Fruit fly (Drosophila melanogaster) whole organism, embryonic: Measurements from ENCODE around the gene CG44362.

Experiments
- Awh ChIP-seq: fragments of 200-800 bp; sonication (Bioruptor generic); IDR thresholded peaks from 2 replicates; pipeline ENCODE4, ENCODE4 v1.3.6; 2022; ENCODE audit warnings: missing biosample characterization, missing genetic modification characterization
- CG11247 ChIP-seq: fragments of 200-800 bp; sonication (Bioruptor generic); IDR thresholded peaks from 2 replicates; pipeline ENCODE4 v1.3.6; 2022; ENCODE audit warnings: missing biosample characterization, missing genetic modification characterization
- CG11560 ChIP-seq: fragments of 200-800 bp; sonication (Bioruptor generic); IDR thresholded peaks from 3 replicates; pipeline ENCODE4 v1.3.6; 2022; ENCODE audit warnings: missing biosample characterization, missing genetic modification characterization
- CG12155 ChIP-seq: fragments of 200-800 bp; sonication (Bioruptor generic); optimal IDR thresholded peaks from 3 replicates; lab custom pipeline; 2016; ENCODE audit warnings: missing biosample characterization, missing genetic modification characterization
- CG12236 ChIP-seq: fragments of 200-800 bp; sonication (Bioruptor generic); optimal IDR thresholded peaks from 2 replicates; lab custom pipeline; 2016; ENCODE audit warnings: missing biosample characterization, missing genetic modification characterization
- CG13624 ChIP-seq: fragments of 200-800 bp; sonication (Bioruptor generic); optimal IDR thresholded peaks from 2 replicates; lab custom pipeline; 2016; ENCODE audit warnings: missing biosample characterization, missing genetic modification characterization
- CG14050 ChIP-seq: fragments of 200-800 bp; sonication (Bioruptor generic); IDR thresholded peaks from 3 replicates; pipeline ENCODE4 v1.3.6; 2022; ENCODE audit warnings: missing biosample characterization, missing genetic modification characterization
- CG14667 ChIP-seq: fragments of 200-800 bp; sonication (Bioruptor generic); IDR thresholded peaks from 2 replicates; pipeline ENCODE4 v1.3.6; 2022; ENCODE audit warnings: missing biosample characterization, missing genetic modification characterization
- CG14965 ChIP-seq: fragments of 200-800 bp; sonication (Bioruptor generic); optimal IDR thresholded peaks from 2 replicates; lab custom pipeline; 2016; ENCODE audit warnings: missing biosample characterization, missing genetic modification characterization, borderline replicate concordance
- CG15073 ChIP-seq: fragments of 200-800 bp; sonication (Bioruptor generic); optimal IDR thresholded peaks from 2 replicates; lab custom pipeline; 2016; ENCODE audit warnings: missing biosample characterization, missing genetic modification characterization
- CG15601 ChIP-seq: fragments of 200-800 bp; sonication (Bioruptor generic); optimal IDR thresholded peaks from 3 replicates; lab custom pipeline; 2019; ENCODE audit warnings: missing biosample characterization, mild to moderate bottlenecking, missing genetic modification characterization, moderate library complexity
- CG16779 ChIP-seq: fragments of 200-800 bp; sonication (Bioruptor generic); IDR thresholded peaks from 2 replicates; pipeline ENCODE4 v1.3.6; 2022; ENCODE audit warnings: missing biosample characterization, missing genetic modification characterization
- CG16815 ChIP-seq: fragments of 200-800 bp; sonication (Bioruptor generic); optimal IDR thresholded peaks from 3 replicates; lab custom pipeline; 2017; ENCODE audit warnings: missing biosample characterization, mild to moderate bottlenecking, missing genetic modification characterization
- CG17186 ChIP-seq: fragments of 200-800 bp; sonication (Bioruptor generic); optimal IDR thresholded peaks from 3 replicates; lab custom pipeline; 2017; ENCODE audit warnings: missing biosample characterization, missing genetic modification reagents, missing genetic modification characterization
- CG32772 ChIP-seq: fragments of 200-800 bp; sonication (Bioruptor generic); IDR thresholded peaks from 2 replicates; pipeline ENCODE4 v1.3.6; 2022; ENCODE audit warnings: missing biosample characterization, missing genetic modification characterization
- CG4404 ChIP-seq: fragments of 200-800 bp; sonication (Bioruptor generic); IDR thresholded peaks from 2 replicates; pipeline ENCODE4 v1.3.6; 2022; ENCODE audit warnings: missing biosample characterization, missing genetic modification characterization
- CG7786 ChIP-seq: fragments of 200-800 bp; sonication (Bioruptor generic); optimal IDR thresholded peaks from 2 replicates; lab custom pipeline; 2016; ENCODE audit warnings: missing biosample characterization, missing genetic modification characterization
- CG8290 ChIP-seq, 3 experiments: fragments of 200-800 bp; sonication (Bioruptor generic); optimal IDR thresholded peaks; 2 replicates each; lab custom pipeline; 2016 to 2019; ENCODE audit warnings: missing biosample characterization in 3 of 3, missing genetic modification characterization in 3 of 3, mild to moderate bottlenecking in 2 of 3, moderate library complexity in 1 of 3
- CG8924 ChIP-seq: fragments of 200-800 bp; optimal IDR thresholded peaks from 3 replicates; lab custom pipeline; 2019; ENCODE audit warnings: missing biosample characterization, mild to moderate bottlenecking, missing genetic modification characterization, moderate library complexity
- D19A ChIP-seq: fragments of 200-800 bp; optimal IDR thresholded peaks from 3 replicates; lab custom pipeline; 2019; ENCODE audit warnings: missing biosample characterization, mild to moderate bottlenecking, missing genetic modification characterization, moderate library complexity
- Dip3 ChIP-seq: fragments of 200-800 bp; sonication (Bioruptor generic); optimal IDR thresholded peaks from 3 replicates; lab custom pipeline; 2016; ENCODE audit warnings: missing biosample characterization, missing genetic modification characterization
- Doc2 ChIP-seq: fragments of 200-800 bp; sonication (Bioruptor generic); IDR thresholded peaks from 2 replicates; pipeline ENCODE4 v1.3.6; 2022; ENCODE audit warnings: missing biosample characterization, missing genetic modification characterization
- E2f2 ChIP-seq: fragments of 200-800 bp; sonication (Bioruptor generic); IDR thresholded peaks from 2 replicates; pipeline ENCODE4 v1.3.6; 2022; ENCODE audit warnings: missing biosample characterization, missing genetic modification characterization
- Fer1 ChIP-seq: fragments of 200-800 bp; sonication (Bioruptor generic); optimal IDR thresholded peaks from 2 replicates; lab custom pipeline; 2017; ENCODE audit warnings: missing biosample characterization, mild to moderate bottlenecking, missing genetic modification characterization
- Fer3 ChIP-seq: fragments of 200-800 bp; sonication (Bioruptor generic); optimal IDR thresholded peaks from 2 replicates; lab custom pipeline; 2018; ENCODE audit warnings: missing biosample characterization, mild to moderate bottlenecking, missing genetic modification characterization, moderate library complexity
- Hand ChIP-seq: fragments of 200-800 bp; sonication (Bioruptor generic); optimal IDR thresholded peaks from 2 replicates; lab custom pipeline; 2017; ENCODE audit warnings: mild to moderate bottlenecking, missing biosample characterization, missing genetic modification reagents, missing genetic modification characterization
- Hr51 ChIP-seq, 2 experiments: fragments of 200-800 bp; sonication (Bioruptor generic); optimal IDR thresholded peaks; 2 replicates in 1 of 2; 3 replicates in 1 of 2; lab custom pipeline; 2016 to 2018; ENCODE audit warnings: missing biosample characterization in 2 of 2, missing genetic modification characterization in 2 of 2, mild to moderate bottlenecking in 1 of 2, moderate library complexity in 1 of 2
- Sin3A ChIP-seq: fragments of >200 bp; optimal IDR thresholded peaks from 2 replicates; lab custom pipeline; 2018
- Tbp ChIP-seq: fragments of >200 bp; optimal IDR thresholded peaks from 2 replicates; lab custom pipeline; 2018; ENCODE audit warnings: missing biosample characterization, missing genetic modification characterization
- Xbp1 ChIP-seq: fragments of 200-800 bp; sonication (Bioruptor generic); optimal IDR thresholded peaks from 3 replicates; lab custom pipeline; 2016; ENCODE audit warnings: missing biosample characterization, mild to moderate bottlenecking, missing genetic modification characterization
- abd-A ChIP-seq: fragments of 200-800 bp; sonication (Bioruptor generic); optimal IDR thresholded peaks from 3 replicates; lab custom pipeline; 2019; ENCODE audit warnings: missing biosample characterization, mild to moderate bottlenecking, missing genetic modification characterization, moderate library complexity
- dm ChIP-seq: fragments of 200-800 bp; sonication (Bioruptor generic); optimal IDR thresholded peaks from 3 replicates; lab custom pipeline; 2016; ENCODE audit warnings: missing biosample characterization, missing genetic modification characterization
- ftz-f1 ChIP-seq: fragments of 200-800 bp; sonication (Bioruptor generic); optimal IDR thresholded peaks from 2 replicates; lab custom pipeline; 2016; ENCODE audit warnings: missing biosample characterization, missing genetic modification characterization
- gce ChIP-seq: fragments of 200-800 bp; sonication (Bioruptor generic); IDR thresholded peaks from 3 replicates; pipeline ENCODE4 v1.3.6; 2022; ENCODE audit warnings: missing biosample characterization, missing genetic modification characterization
- gcm2 ChIP-seq: fragments of 200-800 bp; sonication (Bioruptor generic); optimal IDR thresholded peaks from 2 replicates; lab custom pipeline; 2016; ENCODE audit warnings: missing biosample characterization, missing genetic modification characterization
- gfzf ChIP-seq: fragments of 200-800 bp; sonication (Bioruptor generic); optimal IDR thresholded peaks from 2 replicates; lab custom pipeline; 2016; ENCODE audit warnings: missing biosample characterization, mild to moderate bottlenecking, missing genetic modification characterization, moderate library complexity
- gsb ChIP-seq: fragments of 200-800 bp; sonication (Bioruptor generic); IDR thresholded peaks from 2 replicates; pipeline ENCODE4 v1.3.6; 2022; ENCODE audit warnings: missing biosample characterization, missing genetic modification characterization
- gsb-n ChIP-seq: fragments of 200-800 bp; sonication (Bioruptor generic); optimal IDR thresholded peaks from 3 replicates; lab custom pipeline; 2018; ENCODE audit warnings: missing biosample characterization, mild to moderate bottlenecking, missing genetic modification characterization
- hbn ChIP-seq: fragments of 200-800 bp; sonication (Bioruptor generic); IDR thresholded peaks from 2 replicates; pipeline ENCODE4 v1.3.6; 2022; ENCODE audit warnings: missing biosample characterization, missing genetic modification characterization; ENCODE audit not compliant: partially characterized antibody
- mam ChIP-seq: fragments of 200-800 bp; sonication (Bioruptor generic); optimal IDR thresholded peaks from 3 replicates; lab custom pipeline; 2016; ENCODE audit warnings: missing biosample characterization, missing genetic modification characterization
- nmo ChIP-seq: fragments of 200-800 bp; sonication (Bioruptor generic); optimal IDR thresholded peaks from 2 replicates; lab custom pipeline; 2018; ENCODE audit warnings: missing biosample characterization, mild to moderate bottlenecking, missing genetic modification characterization, moderate library complexity
- onecut ChIP-seq: fragments of 200-800 bp; sonication (Bioruptor generic); IDR thresholded peaks from 2 replicates; pipeline ENCODE4 v1.3.6; 2022; ENCODE audit warnings: missing biosample characterization, missing genetic modification characterization
- peb ChIP-seq: fragments of 200-800 bp; sonication (Bioruptor generic); IDR thresholded peaks from 2 replicates; pipeline ENCODE4 v1.3.6; 2022; ENCODE audit warnings: missing biosample characterization, missing genetic modification characterization
- ranshi ChIP-seq: fragments of 200-800 bp; sonication (Bioruptor generic); IDR thresholded peaks from 2 replicates; pipeline ENCODE4 v1.3.6; 2022; ENCODE audit warnings: missing biosample characterization, missing genetic modification characterization
- sens ChIP-seq: fragments of 200-800 bp; sonication (Bioruptor generic); peaks from one replicate; lab custom pipeline; 2016; ENCODE audit warnings: missing biosample characterization, missing genetic modification characterization
- so ChIP-seq: fragments of 200-800 bp; sonication (Bioruptor generic); IDR thresholded peaks from 3 replicates; pipeline ENCODE4 v1.3.6; 2022; ENCODE audit warnings: missing biosample characterization, missing genetic modification characterization
- ssp ChIP-seq: fragments of 200-800 bp; sonication (Bioruptor generic); IDR thresholded peaks from 2 replicates; pipeline ENCODE4 v1.3.6; 2022; ENCODE audit warnings: missing biosample characterization, missing genetic modification characterization
- trh ChIP-seq: fragments of 200-800 bp; sonication (Bioruptor generic); optimal IDR thresholded peaks from 2 replicates; lab custom pipeline; 2016; ENCODE audit warnings: missing biosample characterization, missing genetic modification characterization
- wor ChIP-seq: fragments of 200-800 bp; sonication (Bioruptor generic); IDR thresholded peaks from 2 replicates; pipeline ENCODE4 v1.3.6; 2022; ENCODE audit warnings: missing biosample characterization, missing genetic modification characterization
- z ChIP-seq: fragments of 200-800 bp; sonication (Bioruptor generic); IDR thresholded peaks from 3 replicates; pipeline ENCODE4 v1.3.6; 2022; ENCODE audit warnings: missing biosample characterization, missing genetic modification characterization
- zf30C ChIP-seq: fragments of 200-800 bp; sonication (Bioruptor generic); optimal IDR thresholded peaks from 3 replicates; lab custom pipeline; 2018; ENCODE audit warnings: missing biosample characterization, mild to moderate bottlenecking, missing genetic modification characterization

CG44362 gene

dm6 chr3L:11403542-11403941, 6.2 kb downstream of the CG44362 start (continued):
- TF ChIP-seq CG8290 (GFP tag; optimal IDR thresholded peaks at IDR 0.05; lab: Kevin White, UChicago) (no peak), CG8290 (tag; optimal IDR thresholded peaks at IDR 0.05; lab: Kevin White, UChicago) (peak in 1 of 2 experiments; percentile 69), CG16779 (GFP tag; lab: Robert Waterston, UW) (no peak), gsb (GFP tag; lab: Robert Waterston, UW) (0 out of 2 replicates have a peak, but pooled peaks have one; percentile 17), gfzf (GFP tag; lab: Kevin White, UChicago) (no peak), CG8924 (peak; percentile 47), CG15073 (GFP tag; lab: Kevin White, UChicago) (no peak), dm (GFP tag; lab: Kevin White, UChicago) (peak; percentile 7), Hand (no peak), Doc2 (GFP tag; lab: Robert Waterston, UW) (no peak), ssp (GFP tag; lab: Robert Waterston, UW) (peak; percentile 43; the same call in 1 of the 2 replicates), CG7786 (peak; percentile 24), zf30C (no peak), nmo (GFP tag; lab: Kevin White, UChicago) (peak; percentile 60), gcm2 (GFP tag; lab: Kevin White, UChicago) (peak; percentile 30), Sin3A (no peak), CG11560 (tag; lab: Robert Waterston, UW) (peak; percentile 62; the same call in 1 of the 3 replicates), so (GFP tag; lab: Robert Waterston, UW) (peak; percentile 17; the same call in 1 of the 3 replicates), CG16815 (GFP tag; lab: Kevin White, UChicago) (peak; percentile 42), CG17186 (GFP tag; lab: Kevin White, UChicago) (peak; percentile 4), CG4404 (GFP tag; lab: Robert Waterston, UW) (peak; percentile 88), CG12155 (GFP tag; lab: Kevin White, UChicago) (peak; percentile 39), CG14050 (GFP tag; lab: Robert Waterston, UW) (peak; percentile 27; the same call in 1 of the 3 replicates), peb (GFP tag; lab: Robert Waterston, UW) (peak; percentile 24; the same call in 1 of the 2 replicates), CG13624 (GFP tag; lab: Kevin White, UChicago) (peak; percentile 50), CG15601 (tag; lab: Kevin White, UChicago) (peak; percentile 5), gsb-n (tag; lab: Kevin White, UChicago) (peak; percentile 37), D19A (tag; lab: Kevin White, UChicago) (peak; percentile 58), ftz-f1 (GFP tag; lab: Kevin White, UChicago) (no peak), Tbp (GFP tag; lab: Kevin White, UChicago) (no peak), Fer1 (GFP tag; lab: Kevin White, UChicago) (peak; percentile 56), gce (GFP tag; lab: Robert Waterston, UW) (0 out of 3 replicates have a peak, but pooled peaks have one; percentile 15), z (GFP tag; lab: Robert Waterston, UW) (no peak), CG14965 (GFP tag; lab: Kevin White, UChicago) (no peak), E2f2 (GFP tag; lab: Robert Waterston, UW) (peak; percentile 40; the same call in 1 of the 2 replicates), Hr51 (GFP tag; optimal IDR thresholded peaks at IDR 0.05; lab: Kevin White, UChicago) (peak; percentile 8 to 54), wor (GFP tag; lab: Robert Waterston, UW) (peak; percentile 48; the same call in 1 of the 2 replicates), Fer3 (tag; lab: Kevin White, UChicago) (peak; percentile 37), CG32772 (GFP tag; lab: Robert Waterston, UW) (peak; percentile 65), hbn (no peak), sens (GFP tag; lab: Kevin White, UChicago) (peak; percentile 90), CG11247 (0 out of 2 replicates have a peak, but pooled peaks have one; percentile 9), Dip3 (GFP tag; lab: Kevin White, UChicago) (peak; percentile 37), onecut (peak; percentile 9; the same call in 1 of the 2 replicates), Awh (GFP tag; lab: Robert Waterston, UW) (0 out of 2 replicates have a peak, but pooled peaks have one; percentile 13), CG14667 (GFP tag; lab: Robert Waterston, UW) (peak; percentile 63), ranshi (GFP tag; lab: Robert Waterston, UW) (peak; percentile 43; the same call in 1 of the 2 replicates), CG12236 (GFP tag; lab: Kevin White, UChicago) (peak; percentile 16), mam (GFP tag; lab: Kevin White, UChicago) (peak; percentile 40), trh (no peak), abd-A (no peak), Xbp1 (GFP tag; lab: Kevin White, UChicago) (peak; percentile 69)
